Worm (Caenorhabditis elegans): Measurements from ENCODE around the gene F25D1.8.

DNA sequence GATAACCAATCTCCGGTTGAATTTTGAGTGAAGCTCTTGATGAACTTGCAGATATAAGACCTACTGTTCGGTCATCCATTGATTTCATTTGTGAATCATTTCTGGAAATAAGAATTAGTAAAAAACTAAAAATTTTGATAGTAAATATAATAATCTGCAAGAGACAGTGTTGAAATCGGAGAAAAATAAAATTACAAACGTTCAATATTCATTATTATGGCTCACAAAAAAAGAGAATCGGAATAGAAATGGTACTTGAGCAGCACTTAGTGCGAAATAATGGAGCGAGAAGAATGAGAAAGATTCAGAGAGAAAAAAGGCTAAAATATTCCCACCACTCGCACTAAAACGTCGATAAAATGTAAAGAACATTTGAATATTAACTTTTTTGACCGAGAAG lies 37.1 kb downstream of the F25D1.8 start, which contains the start of gene vps-54:
- TF ChIP-seq pqm-1 (tag; optimal IDR thresholded peaks at IDR 0.05), result no peak
- no peak for TF ChIP-seq pha-4 (tag; optimal IDR thresholded peaks at IDR 0.05)

Measured in whole organism, late embryonic.